Fruit fly (Drosophila melanogaster): ENCODE results near the gene CG33722.

CG33722 gene

DNA sequence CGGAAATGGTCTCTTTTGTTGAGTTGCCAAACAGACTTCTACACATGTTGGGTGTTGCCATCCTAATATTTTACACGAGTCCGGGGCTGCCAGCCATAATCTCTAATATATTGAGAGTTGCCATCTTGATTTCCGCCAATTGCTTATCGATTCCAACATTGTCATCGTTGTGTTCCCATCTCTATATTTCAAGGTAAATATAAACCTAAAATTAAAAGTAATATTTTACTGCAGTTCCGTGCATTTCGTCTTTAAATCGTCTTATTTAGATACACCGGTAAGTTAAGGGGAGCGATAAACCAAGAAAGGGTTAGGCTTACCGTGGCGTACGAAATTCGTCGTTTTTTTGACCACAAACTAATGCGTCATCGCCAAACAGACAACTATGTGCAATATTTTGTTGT lies 10.5 kb upstream of the CG33722 start, which contains the start of gene PolI (continued):
- TF ChIP-seq ken (GFP tag; IDR thresholded peaks at IDR 0.05) (no peak), zfh2 (GFP tag; optimal IDR thresholded peaks at IDR 0.05) (peak; percentile 54), MESR4 (GFP tag; optimal IDR thresholded peaks at IDR 0.05) (peak; percentile 88), CG12659 (GFP tag; optimal IDR thresholded peaks at IDR 0.05) (peak; percentile 81), cato (GFP tag; optimal IDR thresholded peaks at IDR 0.05; ENCODE audit: borderline replicate concordance) (no peak), CG17829 (tag; optimal IDR thresholded peaks at IDR 0.05) (peak; percentile 44), pita (GFP tag; optimal IDR thresholded peaks at IDR 0.05) (peak; percentile 46), CG3838 (GFP tag; optimal IDR thresholded peaks at IDR 0.05) (peak; percentile 6), CG16815 (GFP tag; optimal IDR thresholded peaks at IDR 0.05) (no peak), HmgD (GFP tag; optimal IDR thresholded peaks at IDR 0.05) (no peak), h (optimal IDR thresholded peaks at IDR 0.05) (no peak), B-H2 (GFP tag; optimal IDR thresholded peaks at IDR 0.05) (peak; percentile 70), pho (GFP tag; optimal IDR thresholded peaks at IDR 0.05) (peak; percentile 45), bbx (GFP tag; IDR thresholded peaks at IDR 0.05; ENCODE audit: partially characterized antibody) (peak; percentile 52), gcm2 (GFP tag; optimal IDR thresholded peaks at IDR 0.05) (no peak), CG32532 (GFP tag; IDR thresholded peaks at IDR 0.05) (no peak), usp (GFP tag; optimal IDR thresholded peaks at IDR 0.05) (no peak), CG10147 (GFP tag; optimal IDR thresholded peaks at IDR 0.05) (peak; percentile 30), PHDP (tag; optimal IDR thresholded peaks at IDR 0.05) (peak; percentile 42), CG16813 (GFP tag; IDR thresholded peaks at IDR 0.05; ENCODE audit: partially characterized antibody) (0 out of 3 replicates have a peak, but pooled peaks have one; percentile 36), Dip3 (GFP tag; optimal IDR thresholded peaks at IDR 0.05) (no peak), ind (GFP tag; optimal IDR thresholded peaks at IDR 0.05) (peak; percentile 8), chif (GFP tag; optimal IDR thresholded peaks at IDR 0.05) (peak in 1 of 2 experiments; percentile 13), CG7928 (GFP tag; optimal IDR thresholded peaks at IDR 0.05) (no peak), CG3847 (GFP tag; IDR thresholded peaks at IDR 0.05) (peak; percentile 91), Eip74EF (GFP tag; optimal IDR thresholded peaks at IDR 0.05) (peak in 1 of 2 experiments; percentile 7), CG10543 (GFP tag; optimal IDR thresholded peaks at IDR 0.05) (peak; percentile 41), stwl (tag; optimal IDR thresholded peaks at IDR 0.05) (peak; percentile 72), Sry-β (GFP tag; optimal IDR thresholded peaks at IDR 0.05) (no peak), trem (tag; optimal IDR thresholded peaks at IDR 0.05) (peak; percentile 85), CG16863 (GFP tag; optimal IDR thresholded peaks at IDR 0.05) (no peak), wek (GFP tag; optimal IDR thresholded peaks at IDR 0.05) (no peak), sens-2 (GFP tag; IDR thresholded peaks at IDR 0.05) (no peak), CG2120 (GFP tag; optimal IDR thresholded peaks at IDR 0.05) (peak; percentile 58), ab (GFP tag; optimal IDR thresholded peaks at IDR 0.05) (no peak), vnd (GFP tag; IDR thresholded peaks at IDR 0.05; ENCODE audit: partially characterized antibody) (no peak), repo (GFP tag; optimal IDR thresholded peaks at IDR 0.05) (no peak), Atf-2 (GFP tag; optimal IDR thresholded peaks at IDR 0.05) (no peak), CG4707 (GFP tag; optimal IDR thresholded peaks at IDR 0.05) (no peak), CG1529 (GFP tag; optimal IDR thresholded peaks at IDR 0.05) (no peak), CG4854 (GFP tag; optimal IDR thresholded peaks at IDR 0.05) (peak; percentile 26), CG12219 (GFP tag; optimal IDR thresholded peaks at IDR 0.05) (no peak), hbn (GFP tag; IDR thresholded peaks at IDR 0.05; ENCODE audit: partially characterized antibody) (0 out of 2 replicates have a peak, but pooled peaks have one; percentile 30), CTCF (GFP tag; optimal IDR thresholded peaks at IDR 0.05) (peak; percentile 70), Spps (tag; optimal IDR thresholded peaks at IDR 0.05) (no peak), Doc2 (GFP tag; IDR thresholded peaks at IDR 0.05) (no peak), ttk (GFP tag; IDR thresholded peaks at IDR 0.05) (no peak), HmgZ (tag; optimal IDR thresholded peaks at IDR 0.05) (peak; percentile 82), Med (GFP tag) (peak; percentile 84), sd (tag; optimal IDR thresholded peaks at IDR 0.05) (no peak), caup (GFP tag; optimal IDR thresholded peaks at IDR 0.05; ENCODE audit: severe bottlenecking) (peak; percentile 10)
